Worm (Caenorhabditis elegans): ENCODE data around the gene R01E6.5.

- TF ChIP-seq him-1 (tag; optimal IDR thresholded peaks at IDR 0.05) (peak; percentile 61), W03F9.2 (tag; optimal IDR thresholded peaks at IDR 0.05) (peak; percentile 49), dao-5 (tag; optimal IDR thresholded peaks at IDR 0.05) (peak; percentile 78)
These were observed 25.1 kb upstream of the R01E6.5 start for ce11 chrX:13511796-13512195.

Data from whole organism, L4/young adult.